Worm (Caenorhabditis elegans) whole organism, L2 larva: ENCODE measurements around the gene nlp-14.
A peak's percentile ranks its signal among the peaks of the same experiment; 100 is the strongest.

Experiments used
- C34F6.9 ChIP-seq: fragments of 150-350 bp; optimal IDR thresholded peaks from 2 replicates; lab custom pipeline; 2014; ENCODE audit warnings: missing biosample characterization, missing genetic modification characterization
- F13H6.1 ChIP-seq: sonication (generic microtip); optimal IDR thresholded peaks from 2 replicates; lab custom pipeline; 2016; ENCODE audit warnings: missing genetic modification characterization, missing compliant biosample characterization
- R02D3.7 ChIP-seq: fragments of 150-350 bp; optimal IDR thresholded peaks from 2 replicates; lab custom pipeline; 2014; ENCODE audit warnings: missing biosample characterization, missing genetic modification characterization
- ZK546.5 ChIP-seq: sonication (generic microtip); optimal IDR thresholded peaks from 2 replicates; lab custom pipeline; 2017; ENCODE audit warnings: missing biosample characterization, missing genetic modification characterization
- alr-1 ChIP-seq: fragments of 150-350 bp; optimal IDR thresholded peaks from 2 replicates; lab custom pipeline; 2014; ENCODE audit warnings: missing biosample characterization, missing genetic modification characterization
- blmp-1 ChIP-seq: sonication (generic microtip); optimal IDR thresholded peaks from 2 replicates; lab custom pipeline; 2017; ENCODE audit warnings: missing genetic modification characterization, mild to moderate bottlenecking, missing compliant biosample characterization, antibody characterized with exemption, moderate library complexity; ENCODE audit not compliant: insufficient read depth
- ceh-16 ChIP-seq: fragments of 150-350 bp; optimal IDR thresholded peaks from 2 replicates; lab custom pipeline; 2014; ENCODE audit warnings: missing biosample characterization, missing genetic modification characterization
- ceh-82 ChIP-seq: fragments of 150-350 bp; optimal IDR thresholded peaks from 2 replicates; lab custom pipeline; 2014; ENCODE audit warnings: missing biosample characterization, missing genetic modification characterization
- crh-2 ChIP-seq: sonication (generic microtip); optimal IDR thresholded peaks from 2 replicates; lab custom pipeline; 2017; ENCODE audit warnings: missing biosample characterization, missing genetic modification characterization
- dmd-4 ChIP-seq: sonication (generic microtip); optimal IDR thresholded peaks from 2 replicates; lab custom pipeline; 2017; ENCODE audit warnings: missing biosample characterization, missing genetic modification characterization
- egl-27 ChIP-seq: sonication (generic microtip); optimal IDR thresholded peaks from 3 replicates; lab custom pipeline; 2017; ENCODE audit warnings: missing biosample characterization, missing genetic modification reagents, missing genetic modification characterization
- elt-3 ChIP-seq: sonication (generic microtip); optimal IDR thresholded peaks from 2 replicates; lab custom pipeline; 2017; ENCODE audit warnings: missing biosample characterization, missing genetic modification characterization
- fos-1 ChIP-seq: fragments of 150-350 bp; optimal IDR thresholded peaks from 2 replicates; lab custom pipeline; 2014; ENCODE audit warnings: missing biosample characterization, missing genetic modification characterization
- gmeb-1 ChIP-seq: fragments of 150-350 bp; optimal IDR thresholded peaks from 2 replicates; lab custom pipeline; 2014; ENCODE audit warnings: missing biosample characterization, missing genetic modification characterization
- lin-13 ChIP-seq: fragments of 150-350 bp; optimal IDR thresholded peaks from 2 replicates; lab custom pipeline; 2014; ENCODE audit warnings: missing biosample characterization, missing genetic modification reagents, missing genetic modification characterization
- lin-39 ChIP-seq: fragments of 150-350 bp; optimal IDR thresholded peaks from 2 replicates; lab custom pipeline; 2014; ENCODE audit warnings: missing biosample characterization, missing genetic modification reagents, missing genetic modification characterization
- mab-5 ChIP-seq: fragments of 150-350 bp; optimal IDR thresholded peaks from 2 replicates; lab custom pipeline; 2014; ENCODE audit warnings: missing biosample characterization, missing genetic modification characterization
- mbf-1 ChIP-seq: sonication (generic microtip); optimal IDR thresholded peaks from 2 replicates; lab custom pipeline; 2017; ENCODE audit warnings: missing biosample characterization, missing genetic modification characterization
- mdl-1 ChIP-seq, 2 experiments: fragments of 150-350 bp in 1 of 2; sonication (generic microtip) in 1 of 2; optimal IDR thresholded peaks; 2 replicates each; lab custom pipeline; 2017; ENCODE audit warnings: missing biosample characterization in 2 of 2, missing genetic modification characterization in 2 of 2
- nhr-10 ChIP-seq: sonication (generic microtip); optimal IDR thresholded peaks from 2 replicates; lab custom pipeline; 2017; ENCODE audit warnings: missing biosample characterization, missing genetic modification characterization
- nhr-12 ChIP-seq: fragments of 150-350 bp; optimal IDR thresholded peaks from 2 replicates; lab custom pipeline; 2014; ENCODE audit warnings: missing biosample characterization, missing genetic modification characterization
- nhr-129 ChIP-seq: fragments of 150-350 bp; optimal IDR thresholded peaks from 2 replicates; lab custom pipeline; 2014; ENCODE audit warnings: missing biosample characterization, missing genetic modification characterization
- nhr-6 ChIP-seq: fragments of 150-350 bp; optimal IDR thresholded peaks from 2 replicates; lab custom pipeline; 2014; ENCODE audit warnings: missing biosample characterization, missing genetic modification characterization
- peb-1 ChIP-seq: fragments of 150-350 bp; optimal IDR thresholded peaks from 2 replicates; lab custom pipeline; 2014; ENCODE audit warnings: missing biosample characterization, missing genetic modification characterization
- sem-4 ChIP-seq: fragments of 150-350 bp; optimal IDR thresholded peaks from 2 replicates; lab custom pipeline; 2014; ENCODE audit warnings: missing biosample characterization, missing genetic modification reagents, missing genetic modification characterization
- sma-3 ChIP-seq: sonication (generic microtip); optimal IDR thresholded peaks from 2 replicates; lab custom pipeline; 2016; ENCODE audit warnings: missing genetic modification reagents, missing genetic modification characterization, missing compliant biosample characterization
- sma-9 ChIP-seq, 2 experiments: fragments of 150-350 bp in 1 of 2; sonication (generic microtip) in 1 of 2; optimal IDR thresholded peaks; 2 replicates each; lab custom pipeline; 2014 to 2016; ENCODE audit warnings: missing genetic modification characterization in 2 of 2, mild to moderate bottlenecking in 1 of 2, missing biosample characterization in 1 of 2, missing compliant biosample characterization in 1 of 2, missing genetic modification reagents in 1 of 2, moderate library complexity in 1 of 2
- snpc-4 ChIP-seq: fragments of 150-350 bp; optimal IDR thresholded peaks from 2 replicates; lab custom pipeline; 2014; ENCODE audit warnings: missing biosample characterization, missing genetic modification characterization
- unc-39 ChIP-seq: fragments of 150-350 bp; optimal IDR thresholded peaks from 2 replicates; lab custom pipeline; 2014; ENCODE audit warnings: missing biosample characterization, missing genetic modification characterization
- unc-55 ChIP-seq: fragments of 150-350 bp; sonication (generic microtip); optimal IDR thresholded peaks from 3 replicates; lab custom pipeline; 2014; ENCODE audit warnings: missing biosample characterization, missing genetic modification reagents, missing genetic modification characterization
- zag-1 ChIP-seq: fragments of 150-350 bp; optimal IDR thresholded peaks from 2 replicates; lab custom pipeline; 2014; ENCODE audit warnings: missing biosample characterization, missing genetic modification characterization
- ztf-11 ChIP-seq: sonication (generic microtip); optimal IDR thresholded peaks from 2 replicates; lab custom pipeline; 2017; ENCODE audit warnings: missing biosample characterization, missing genetic modification characterization
- ztf-4 ChIP-seq: fragments of 150-350 bp; optimal IDR thresholded peaks from 2 replicates; lab custom pipeline; 2014; ENCODE audit warnings: missing biosample characterization, missing genetic modification characterization

The nlp-14 gene

DNA sequence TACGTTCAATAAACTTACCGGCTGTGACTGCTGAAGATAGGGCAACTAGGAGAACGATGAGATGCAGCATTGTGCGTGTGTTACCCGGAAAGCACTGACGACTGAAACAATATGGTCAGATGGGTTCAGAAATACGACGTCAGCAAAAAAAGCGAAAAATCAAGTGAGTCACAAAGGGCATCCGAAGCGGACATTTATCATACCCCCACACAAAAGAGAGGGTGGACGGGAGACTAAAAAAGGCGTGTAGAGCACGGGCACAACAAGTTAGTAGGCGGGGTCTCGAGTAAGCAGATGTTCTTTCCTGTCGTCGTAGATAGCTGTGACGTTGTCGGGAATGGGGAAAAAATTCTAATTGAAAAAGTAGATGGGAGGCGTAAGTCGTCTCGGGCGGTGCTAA, at the start of gene nlp-14:
Gene nlp-14, minus strand, starts transcription at position 101 of the 400 bp plus-strand sequence.
- no peak for TF ChIP-seq sma-9 (GFP tag; optimal IDR thresholded peaks at IDR 0.05; lab: Kevin White, UChicago)
- no peak for TF ChIP-seq sma-9 (tag; optimal IDR thresholded peaks at IDR 0.05; lab: Kevin White, UChicago)
- TF ChIP-seq F13H6.1 (tag; lab: Kevin White, UChicago) = no peak
- no peak for TF ChIP-seq dmd-4
- no peak for TF ChIP-seq ztf-11 (tag; lab: Kevin White, UChicago)
- TF ChIP-seq nhr-6 (tag; lab: Kevin White, UChicago) = no peak
- no peak for TF ChIP-seq ceh-82
- TF ChIP-seq nhr-12 = no peak
- TF ChIP-seq lin-13 (GFP tag; lab: Kevin White, UChicago) = no peak
- TF ChIP-seq mdl-1 (tag; optimal IDR thresholded peaks at IDR 0.05; lab: Kevin White, UChicago) = no peak
- TF ChIP-seq unc-39 = no peak
- TF ChIP-seq mbf-1 = no peak
- no peak for TF ChIP-seq C34F6.9
- no peak for TF ChIP-seq egl-27
- TF ChIP-seq zag-1 (tag; lab: Kevin White, UChicago) = no peak
- no peak for TF ChIP-seq blmp-1
- no peak for TF ChIP-seq crh-2
- TF ChIP-seq, all 48 proteins: peak for 0

DNA sequence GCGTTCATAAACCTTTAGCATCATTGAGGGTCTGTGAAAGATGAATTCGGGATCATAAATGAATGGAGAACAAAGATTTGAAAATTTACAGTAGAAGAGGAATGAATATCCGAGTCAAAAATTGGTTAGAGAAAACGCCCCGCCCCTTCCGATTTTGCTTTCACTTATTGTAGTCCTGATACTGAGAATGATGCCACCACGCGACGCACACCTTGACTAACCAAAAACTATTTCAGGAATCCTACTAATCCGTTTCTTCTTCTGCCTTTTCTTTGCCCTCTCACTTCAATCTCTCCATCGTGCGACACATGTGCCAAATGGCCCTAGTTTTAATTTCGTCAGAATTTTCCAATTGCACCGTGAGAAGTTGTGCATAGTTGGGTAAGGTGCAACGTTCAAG, 44.2 kb upstream of the nlp-14 start:
- TF ChIP-seq sem-4 (no peak), elt-3 (tag; lab: Kevin White, UChicago) (no peak), alr-1 (no peak), lin-13 (GFP tag; lab: Kevin White, UChicago) (no peak), nhr-10 (tag; lab: Kevin White, UChicago) (no peak), sma-9 (GFP tag; optimal IDR thresholded peaks at IDR 0.05; lab: Kevin White, UChicago) (no peak), sma-9 (tag; optimal IDR thresholded peaks at IDR 0.05; lab: Kevin White, UChicago) (no peak), gmeb-1 (tag; lab: Kevin White, UChicago) (no peak), nhr-6 (tag; lab: Kevin White, UChicago) (no peak), lin-39 (tag; lab: Kevin White, UChicago) (no peak), F13H6.1 (tag; lab: Kevin White, UChicago) (no peak), R02D3.7 (tag; lab: Kevin White, UChicago) (no peak), snpc-4 (tag; lab: Kevin White, UChicago) (no peak), ztf-4 (tag; lab: Kevin White, UChicago) (no peak), unc-55 (GFP tag; lab: Kevin White, UChicago) (no peak), crh-2 (no peak)

DNA sequence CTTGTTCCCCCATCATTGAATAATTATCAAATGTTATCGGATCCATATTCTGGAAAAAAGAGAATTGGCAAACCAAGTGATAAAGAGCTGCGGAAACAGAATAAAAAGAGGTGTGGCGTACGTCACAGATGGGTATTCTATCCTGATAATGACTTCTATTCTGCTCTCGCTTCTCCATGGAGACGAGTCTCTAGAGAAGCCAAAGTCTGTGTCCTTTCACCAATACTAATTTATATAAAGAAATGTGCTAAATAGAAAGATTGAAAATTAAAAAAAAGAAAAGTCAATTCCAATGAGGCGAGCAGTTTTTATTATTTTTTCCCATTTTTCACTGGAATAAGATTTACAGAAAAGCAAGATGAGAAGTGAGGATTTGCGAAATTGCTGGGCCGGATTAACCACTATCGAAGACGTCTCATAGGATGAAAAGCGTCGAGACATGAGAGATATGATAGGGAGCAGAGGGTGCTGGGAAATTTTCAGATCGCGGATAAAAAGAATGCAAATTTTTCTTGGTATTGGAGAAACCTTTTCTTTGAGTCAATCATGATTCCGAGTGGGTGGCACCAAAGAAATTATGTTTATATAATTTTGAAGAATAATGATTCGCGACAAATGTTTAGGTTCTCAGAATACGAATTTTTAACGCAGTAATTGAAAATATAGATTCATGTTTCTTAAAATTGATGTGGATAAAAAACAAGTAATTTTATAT, 42.1 kb upstream of the nlp-14 start, which contains the start of gene aexr-3:
Gene aexr-3, minus strand, starts transcription at position 51 of the 715 bp plus-strand sequence.
- TF ChIP-seq nhr-129 (tag; lab: Kevin White, UChicago) = no peak
- peak; percentile 24 for TF ChIP-seq dmd-4
- TF ChIP-seq, all 48 proteins: peak for 1

DNA sequence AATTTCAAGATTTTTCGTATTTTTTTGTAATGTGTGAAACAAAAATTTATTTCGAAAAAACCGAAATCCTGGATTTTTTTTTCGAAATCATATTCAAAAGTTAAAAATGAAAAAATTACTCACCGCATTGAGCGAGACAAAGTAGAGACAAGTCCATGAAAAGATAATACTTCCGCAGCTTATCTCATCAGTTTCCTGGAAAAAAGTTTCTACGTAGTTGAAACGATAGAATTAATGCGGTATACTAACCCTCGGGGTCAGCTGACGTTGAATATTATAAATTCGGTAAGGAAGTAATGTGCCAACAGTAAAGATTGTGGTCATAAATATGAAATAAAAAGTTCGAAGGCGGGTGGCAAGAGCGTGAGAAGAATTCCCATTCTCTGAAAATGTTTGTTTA, 38.8 kb upstream of the nlp-14 start:
- TF ChIP-seq elt-3 (tag; lab: Kevin White, UChicago) (no peak), sma-9 (GFP tag; optimal IDR thresholded peaks at IDR 0.05; lab: Kevin White, UChicago) (peak; percentile 5), sma-9 (tag; optimal IDR thresholded peaks at IDR 0.05; lab: Kevin White, UChicago) (no peak)

DNA sequence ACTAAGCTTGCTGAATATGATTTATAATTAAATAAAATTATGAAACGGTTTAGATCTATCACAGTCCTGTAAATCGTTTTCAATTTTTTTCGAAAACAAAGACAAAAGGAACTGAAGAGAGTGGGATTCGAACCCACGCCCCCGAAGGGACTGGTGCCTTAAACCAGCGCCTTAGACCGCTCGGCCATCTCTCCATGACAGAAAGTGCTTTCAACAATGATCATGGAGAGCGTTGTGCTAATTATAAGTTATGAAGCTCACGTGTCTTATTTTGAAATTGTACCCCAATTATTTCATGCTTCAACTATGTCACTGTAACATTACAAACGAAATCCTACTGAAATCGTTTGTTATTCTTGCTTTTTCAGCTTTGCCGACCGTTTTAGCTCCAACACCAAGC, 36.6 kb upstream of the nlp-14 start:
- TF ChIP-seq ceh-16 (tag; lab: Kevin White, UChicago) (no peak), mab-5 (tag; lab: Kevin White, UChicago) (no peak), sma-3 (GFP tag; lab: Kevin White, UChicago) (no peak), fos-1 (tag; lab: Kevin White, UChicago) (no peak), peb-1 (tag; lab: Kevin White, UChicago) (no peak), ZK546.5 (tag; lab: Kevin White, UChicago) (no peak), elt-3 (tag; lab: Kevin White, UChicago) (no peak)
- TF ChIP-seq, all 48 proteins: peak for 0
